Fruit fly (Drosophila melanogaster) whole organism, pupa: ENCODE data around the gene CG13059.

Experiments used
- CG10348 ChIP-seq: fragments of 200-800 bp; sonication (Bioruptor generic); IDR thresholded peaks from 2 replicates; pipeline ENCODE4 v1.3.6; 2022; ENCODE audit warnings: missing biosample characterization, missing genetic modification characterization
- CG12605 ChIP-seq: fragments of 200-800 bp; sonication (Bioruptor generic); IDR thresholded peaks from 2 replicates; pipeline ENCODE4 v1.3.6; 2022; ENCODE audit warnings: missing biosample characterization, missing genetic modification characterization
- CG13204 ChIP-seq: fragments of 200-800 bp; sonication (Bioruptor generic); optimal IDR thresholded peaks from 2 replicates; lab custom pipeline; 2018; ENCODE audit warnings: missing biosample characterization, mild to moderate bottlenecking, missing genetic modification characterization, moderate library complexity
- CG14655 ChIP-seq: fragments of 200-800 bp; sonication (Bioruptor generic); optimal IDR thresholded peaks from 3 replicates; lab custom pipeline; 2017; ENCODE audit warnings: mild to moderate bottlenecking, missing biosample characterization, missing genetic modification reagents, missing genetic modification characterization
- CG15710 ChIP-seq: fragments of 200-800 bp; sonication (Bioruptor generic); optimal IDR thresholded peaks from 2 replicates; lab custom pipeline; 2018; ENCODE audit warnings: missing biosample characterization, mild to moderate bottlenecking, missing genetic modification characterization, moderate library complexity
- CG17806 ChIP-seq: fragments of 200-800 bp; sonication (Bioruptor generic); optimal IDR thresholded peaks from 2 replicates; lab custom pipeline; 2018; ENCODE audit warnings: missing biosample characterization, mild to moderate bottlenecking, missing genetic modification characterization, moderate library complexity
- CG32121 ChIP-seq: fragments of 200-800 bp; sonication (Bioruptor generic); IDR thresholded peaks from 2 replicates; pipeline ENCODE4 v1.3.6; 2022; ENCODE audit warnings: missing biosample characterization, missing genetic modification characterization
- CG34367 ChIP-seq: fragments of 200-800 bp; sonication (Bioruptor generic); optimal IDR thresholded peaks from 2 replicates; lab custom pipeline; 2018; ENCODE audit warnings: missing biosample characterization, mild to moderate bottlenecking, missing genetic modification characterization
- CG4496 ChIP-seq: fragments of 200-800 bp; sonication (Bioruptor generic); IDR thresholded peaks from 3 replicates; pipeline ENCODE4 v1.3.6; 2022; ENCODE audit warnings: missing biosample characterization, missing genetic modification characterization
- CG8159 ChIP-seq: fragments of 200-800 bp; sonication (Bioruptor generic); optimal IDR thresholded peaks from 3 replicates; lab custom pipeline; 2018; ENCODE audit warnings: missing biosample characterization, mild to moderate bottlenecking, missing genetic modification characterization, moderate library complexity
- CG8301 ChIP-seq: fragments of 200-800 bp; sonication (Bioruptor generic); optimal IDR thresholded peaks from 2 replicates; lab custom pipeline; 2018; ENCODE audit warnings: missing biosample characterization, mild to moderate bottlenecking, missing genetic modification characterization
- CG9948 ChIP-seq: fragments of 200-800 bp; sonication (Bioruptor generic); optimal IDR thresholded peaks from 2 replicates; lab custom pipeline; 2018; ENCODE audit warnings: missing biosample characterization, mild to moderate bottlenecking, missing genetic modification characterization, moderate library complexity
- D1 ChIP-seq: fragments of 200-800 bp; sonication (Bioruptor generic); optimal IDR thresholded peaks from 2 replicates; lab custom pipeline; 2018; ENCODE audit warnings: missing biosample characterization, mild to moderate bottlenecking, missing genetic modification characterization, moderate library complexity
- EcR ChIP-seq: fragments of 200-800 bp; sonication (Bioruptor generic); optimal IDR thresholded peaks from 3 replicates; lab custom pipeline; 2019; ENCODE audit warnings: missing biosample characterization, missing genetic modification characterization, mild to moderate bottlenecking, moderate library complexity, missing genetic modification reagents
- Ets98B ChIP-seq: fragments of 200-800 bp; sonication (Bioruptor generic); IDR thresholded peaks from 2 replicates; pipeline ENCODE4 v1.3.6; 2022; ENCODE audit warnings: missing biosample characterization, missing genetic modification characterization
- Pif1A ChIP-seq: fragments of 200-800 bp; sonication (Bioruptor generic); optimal IDR thresholded peaks from 3 replicates; lab custom pipeline; 2016; ENCODE audit warnings: missing biosample characterization, missing genetic modification characterization
- Pif1B ChIP-seq: fragments of 200-800 bp; sonication (Bioruptor generic); optimal IDR thresholded peaks from 3 replicates; lab custom pipeline; 2016; ENCODE audit warnings: missing biosample characterization, missing genetic modification characterization
- Snoo ChIP-seq: fragments of 200-800 bp; sonication (Bioruptor generic); optimal IDR thresholded peaks from 3 replicates; lab custom pipeline; 2017; ENCODE audit warnings: missing biosample characterization, mild to moderate bottlenecking, missing genetic modification characterization, inconsistent platforms
- fd96Ca ChIP-seq: fragments of 200-800 bp; sonication (Bioruptor generic); IDR thresholded peaks from 3 replicates; pipeline ENCODE4 v1.3.6; 2022; ENCODE audit warnings: missing biosample characterization, missing genetic modification characterization
- gl ChIP-seq: fragments of 200-800 bp; sonication (Bioruptor generic); optimal IDR thresholded peaks from 2 replicates; lab custom pipeline; 2018; ENCODE audit warnings: missing biosample characterization, mild to moderate bottlenecking, missing genetic modification characterization
- rn ChIP-seq: fragments of 200-800 bp; sonication (Bioruptor generic); IDR thresholded peaks from 2 replicates; pipeline ENCODE4 v1.3.6; 2022; ENCODE audit warnings: missing biosample characterization, missing genetic modification characterization

Gene CG13059

dm6 chr3L:16291678-16292077 lies 31.8 kb upstream of the CG13059 start:
- TF ChIP-seq CG14655 (GFP tag; lab: Kevin White, UChicago): no peak
- TF ChIP-seq EcR (GFP tag; lab: Kevin White, UChicago): no peak
- TF ChIP-seq rn (GFP tag; lab: Robert Waterston, UW): no peak
- TF ChIP-seq Snoo (tag; lab: Kevin White, UChicago): no peak
- TF ChIP-seq CG8159: no peak
- no peak for TF ChIP-seq Pif1A (GFP tag; lab: Kevin White, UChicago)
- TF ChIP-seq CG12605 (GFP tag; lab: Robert Waterston, UW): no peak
- peak; percentile 48 for TF ChIP-seq Ets98B (GFP tag; lab: Robert Waterston, UW)
- no peak for TF ChIP-seq CG15710
- TF ChIP-seq fd96Ca (GFP tag; lab: Robert Waterston, UW): peak; percentile 19; the same call in 1 of the 3 replicates
- TF ChIP-seq CG32121 (GFP tag; lab: Robert Waterston, UW): no peak
- peak; percentile 13; the same call in 1 of the 3 replicates for TF ChIP-seq CG4496 (GFP tag; lab: Robert Waterston, UW)
- no peak for TF ChIP-seq CG9948 (tag; lab: Kevin White, UChicago)
- TF ChIP-seq D1: no peak
- TF ChIP-seq CG8301 (tag; lab: Kevin White, UChicago): no peak
- TF ChIP-seq CG13204 (GFP tag; lab: Kevin White, UChicago): no peak
- no peak for TF ChIP-seq gl (tag; lab: Kevin White, UChicago)
- TF ChIP-seq Pif1B: no peak

- TF ChIP-seq CG15710 (no peak), CG12605 (GFP tag; lab: Robert Waterston, UW) (no peak), Ets98B (GFP tag; lab: Robert Waterston, UW) (no peak)
- TF ChIP-seq, all 21 proteins: peak for 0
Observed at dm6 chr3L:16295447-16295846, 28.0 kb upstream of the CG13059 start, which contains the start of gene CG4962. TSS of gene CG4962 (minus strand) at chr3L:16295547.

- no peak for TF ChIP-seq CG4496 (GFP tag; lab: Robert Waterston, UW)
- no peak for TF ChIP-seq CG15710
- TF ChIP-seq fd96Ca (GFP tag; lab: Robert Waterston, UW): no peak
- TF ChIP-seq EcR (GFP tag; lab: Kevin White, UChicago): no peak
- TF ChIP-seq Pif1B: no peak
- TF ChIP-seq Ets98B (GFP tag; lab: Robert Waterston, UW): no peak
- TF ChIP-seq CG8301 (tag; lab: Kevin White, UChicago): no peak
- TF ChIP-seq rn (GFP tag; lab: Robert Waterston, UW): no peak
Observed at dm6 chr3L:16301153-16301552, 22.3 kb upstream of the CG13059 start, which contains the start of gene CG4982. TSS of gene CG4982 (plus strand) at chr3L:16301453.

- no peak for TF ChIP-seq Ets98B (GFP tag; lab: Robert Waterston, UW)
- no peak for TF ChIP-seq CG10348
- TF ChIP-seq rn (GFP tag; lab: Robert Waterston, UW): no peak
- no peak for TF ChIP-seq CG8301 (tag; lab: Kevin White, UChicago)
- TF ChIP-seq CG12605 (GFP tag; lab: Robert Waterston, UW): no peak
- no peak for TF ChIP-seq CG13204 (GFP tag; lab: Kevin White, UChicago)
- no peak for TF ChIP-seq Pif1A (GFP tag; lab: Kevin White, UChicago)
- TF ChIP-seq Pif1B: no peak
- TF ChIP-seq CG9948 (tag; lab: Kevin White, UChicago): no peak
- no peak for TF ChIP-seq gl (tag; lab: Kevin White, UChicago)
- TF ChIP-seq CG4496 (GFP tag; lab: Robert Waterston, UW): no peak
- TF ChIP-seq CG8159: no peak
- TF ChIP-seq fd96Ca (GFP tag; lab: Robert Waterston, UW): no peak
- TF ChIP-seq CG17806 (tag; lab: Kevin White, UChicago): no peak
- TF ChIP-seq D1: no peak
- TF ChIP-seq CG34367 (tag; lab: Kevin White, UChicago): no peak
- TF ChIP-seq CG15710: no peak
Observed at dm6 chr3L:16303078-16303477, 20.4 kb upstream of the CG13059 start, which contains the start of gene CG13044. TSS of gene CG13044 (minus strand) at chr3L:16303178.

dm6 chr3L:16303982-16304381 lies 19.5 kb upstream of the CG13059 start, which contains the start of gene CG43249:
TSS of gene CG43249 (plus strand) at chr3L:16304282.
- no peak for TF ChIP-seq CG32121 (GFP tag; lab: Robert Waterston, UW)
- TF ChIP-seq gl (tag; lab: Kevin White, UChicago): no peak
- TF ChIP-seq Pif1B: no peak
- TF ChIP-seq fd96Ca (GFP tag; lab: Robert Waterston, UW): no peak
- no peak for TF ChIP-seq CG4496 (GFP tag; lab: Robert Waterston, UW)
- TF ChIP-seq Pif1A (GFP tag; lab: Kevin White, UChicago): no peak

- TF ChIP-seq CG32121 (GFP tag; lab: Robert Waterston, UW) (no peak), CG8159 (no peak), CG14655 (GFP tag; lab: Kevin White, UChicago) (no peak), Ets98B (GFP tag; lab: Robert Waterston, UW) (no peak), CG10348 (no peak), D1 (no peak), Pif1B (no peak), fd96Ca (GFP tag; lab: Robert Waterston, UW) (no peak), CG13204 (GFP tag; lab: Kevin White, UChicago) (no peak), CG9948 (tag; lab: Kevin White, UChicago) (no peak), CG4496 (GFP tag; lab: Robert Waterston, UW) (no peak), CG8301 (tag; lab: Kevin White, UChicago) (no peak), rn (GFP tag; lab: Robert Waterston, UW) (no peak), CG34367 (tag; lab: Kevin White, UChicago) (no peak)
Observed at dm6 chr3L:16305820-16306650, 17.4 kb upstream of the CG13059 start, which contains the start of the genes CG13043 and CG13063. TSS of gene CG13043 (minus strand) at chr3L:16305870. TSS of gene CG13063 (plus strand) at chr3L:16306600.
